Worm (Caenorhabditis elegans): Measurements from ENCODE around the gene sgca-1.

sgca-1 gene

DNA sequence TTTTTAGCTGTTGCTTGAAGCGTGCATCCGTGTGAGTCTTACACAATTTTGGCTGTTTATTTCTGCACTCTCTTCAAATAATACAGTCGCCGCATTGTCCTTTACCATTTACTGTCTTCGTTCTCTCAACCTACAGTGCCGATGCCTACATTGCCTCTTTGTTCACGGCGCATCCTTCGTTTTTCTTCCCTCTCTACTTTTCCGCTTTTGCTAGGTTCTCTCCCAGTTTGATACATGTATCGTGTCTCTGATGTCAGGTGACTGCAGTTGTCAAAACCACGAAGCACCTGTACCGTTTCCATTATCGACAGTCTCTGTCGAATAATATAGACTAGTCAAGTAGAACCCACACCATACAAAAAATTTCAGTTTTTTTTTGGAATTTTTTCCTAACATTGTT, 19.3 kb upstream of the sgca-1 start:
- TF ChIP-seq dpl-1 (GFP tag; optimal IDR thresholded peaks at IDR 0.05) (peak in 1 of 3 experiments; percentile 6), hlh-4 (tag; optimal IDR thresholded peaks at IDR 0.05) (no peak), elt-3 (tag; optimal IDR thresholded peaks at IDR 0.05) (peak in 1 of 6 experiments; percentile 75), grh-1 (GFP tag; IDR thresholded peaks at IDR 0.05) (peak; percentile 39), unc-130 (tag; optimal IDR thresholded peaks at IDR 0.05) (peak; percentile 49), nhr-47 (tag; optimal IDR thresholded peaks at IDR 0.05) (peak; percentile 9), mdl-1 (tag; optimal IDR thresholded peaks at IDR 0.05) (peak in 1 of 2 experiments; percentile 60), xbp-1 (tag; optimal IDR thresholded peaks at IDR 0.05) (peak; percentile 16), C16A3.4 (tag; optimal IDR thresholded peaks at IDR 0.05) (peak; percentile 36), nhr-84 (tag; optimal IDR thresholded peaks at IDR 0.05) (no peak), elt-2 (tag; optimal IDR thresholded peaks at IDR 0.05) (peak; percentile 37), lin-14 (GFP tag; optimal IDR thresholded peaks at IDR 0.05) (peak; percentile 31), nhr-20 (tag; optimal IDR thresholded peaks at IDR 0.05) (peak; percentile 77), lsy-2 (tag; optimal IDR thresholded peaks at IDR 0.05) (peak in 1 of 2 experiments; percentile 27), nhr-11 (tag; optimal IDR thresholded peaks at IDR 0.05) (no peak), snu-23 (GFP tag; optimal IDR thresholded peaks at IDR 0.05) (peak; percentile 68), ama-1 (optimal IDR thresholded peaks at IDR 0.05) (peak; percentile 47), nhr-19 (GFP tag; conservative IDR thresholded peaks at IDR 0.05) (peak; percentile 35), tbx-2 (tag; optimal IDR thresholded peaks at IDR 0.05) (peak; percentile 2), nhr-90 (tag; optimal IDR thresholded peaks at IDR 0.05; ENCODE audit: poor library complexity) (peak; percentile 59), hpl-2 (GFP tag; optimal IDR thresholded peaks at IDR 0.05) (peak; percentile 34), blmp-1 (tag; optimal IDR thresholded peaks at IDR 0.05) (peak; percentile 75), swsn-7 (tag; optimal IDR thresholded peaks at IDR 0.05) (peak; percentile 35), tlp-1 (tag; optimal IDR thresholded peaks at IDR 0.05) (no peak), lin-35 (GFP tag; optimal IDR thresholded peaks at IDR 0.05) (peak in 1 of 2 experiments; percentile 81), rnt-1 (tag; optimal IDR thresholded peaks at IDR 0.05) (peak; percentile 39), Y116A8C.19 (tag; optimal IDR thresholded peaks at IDR 0.05; ENCODE audit: borderline replicate concordance) (no peak), nhr-71 (tag; optimal IDR thresholded peaks at IDR 0.05) (peak; percentile 49), fkh-4 (tag; optimal IDR thresholded peaks at IDR 0.05; ENCODE audit: borderline replicate concordance) (no peak), mep-1 (tag; optimal IDR thresholded peaks at IDR 0.05) (peak; percentile 67), efl-1 (optimal IDR thresholded peaks at IDR 0.05) (peak in 1 of 2 experiments; percentile 6), efl-1 (GFP tag; optimal IDR thresholded peaks at IDR 0.05 in 1 of 2) (peak in 1 of 2 experiments; percentile 94), C04F5.9 (tag; optimal IDR thresholded peaks at IDR 0.05) (no peak)

DNA sequence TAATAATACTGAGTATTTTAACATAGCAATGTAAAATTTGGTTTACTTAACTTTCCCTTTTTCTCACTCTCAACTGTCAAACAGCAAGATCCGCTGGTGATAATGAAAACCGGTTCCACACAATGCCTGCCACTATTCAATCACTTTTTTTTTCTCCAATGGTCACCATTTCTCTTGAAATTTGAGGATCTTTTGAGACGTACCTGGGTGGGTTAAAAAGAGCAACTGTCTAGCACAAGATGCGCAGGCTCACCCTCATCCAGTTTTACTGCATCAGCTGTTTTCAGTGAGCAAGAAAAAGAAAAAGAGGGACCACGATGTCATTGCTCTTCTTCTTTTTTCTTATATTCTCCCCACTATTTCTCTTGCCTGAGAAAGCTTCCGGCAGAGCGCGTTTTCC, 18.9 kb upstream of the sgca-1 start:
- TF ChIP-seq lin-15B (tag; optimal IDR thresholded peaks at IDR 0.05): no peak
- TF ChIP-seq lin-14 (GFP tag; optimal IDR thresholded peaks at IDR 0.05): peak; percentile 63
- peak; percentile 66 for TF ChIP-seq rnt-1 (tag; optimal IDR thresholded peaks at IDR 0.05)
- TF ChIP-seq mep-1 (tag; optimal IDR thresholded peaks at IDR 0.05): no peak
- no peak for TF ChIP-seq fos-1 (tag; optimal IDR thresholded peaks at IDR 0.05)
- no peak for TF ChIP-seq ceh-63 (GFP tag; optimal IDR thresholded peaks at IDR 0.05)
- no peak for TF ChIP-seq efl-1 (optimal IDR thresholded peaks at IDR 0.05)
- TF ChIP-seq efl-1 (GFP tag; optimal IDR thresholded peaks at IDR 0.05 in 1 of 2): peak in 1 of 2 experiments; percentile 9
- TF ChIP-seq nhr-90 (tag; optimal IDR thresholded peaks at IDR 0.05; ENCODE audit: poor library complexity): no peak
- TF ChIP-seq nhr-76 (tag; optimal IDR thresholded peaks at IDR 0.05): peak; percentile 8
- TF ChIP-seq tbx-2 (tag; optimal IDR thresholded peaks at IDR 0.05): no peak
- TF ChIP-seq pag-3 (tag; optimal IDR thresholded peaks at IDR 0.05; ENCODE audit: borderline replicate concordance, insufficient read depth): peak; percentile 25
- peak; percentile 83 for TF ChIP-seq nhr-85 (tag)
- TF ChIP-seq dpl-1 (GFP tag; optimal IDR thresholded peaks at IDR 0.05): peak in 1 of 3 experiments; percentile 4
- TF ChIP-seq hpl-2 (GFP tag; optimal IDR thresholded peaks at IDR 0.05): no peak
- peak in 1 of 2 experiments; percentile 2 for TF ChIP-seq lsy-2 (tag; optimal IDR thresholded peaks at IDR 0.05)
- peak; percentile 84 for TF ChIP-seq grh-1 (GFP tag; IDR thresholded peaks at IDR 0.05)
- TF ChIP-seq blmp-1 (tag; optimal IDR thresholded peaks at IDR 0.05): peak; percentile 93

Data from whole organism, L1 larva.